Worm (Caenorhabditis elegans) whole organism, young adult: ENCODE measurements around the gene T03F6.3.

Source experiments
- B0261.1 ChIP-seq: sonication (generic microtip); optimal IDR thresholded peaks from 2 replicates; lab custom pipeline; 2016; ENCODE audit warnings: mild to moderate bottlenecking, missing genetic modification characterization, moderate library complexity, missing compliant biosample characterization
- B0336.3 ChIP-seq: fragments of 200-800 bp; sonication (Bioruptor generic); IDR thresholded peaks from 2 replicates; pipeline ENCODE4 v1.3.6; 2022; ENCODE audit warnings: missing genetic modification characterization, missing compliant biosample characterization
- C06A6.2 ChIP-seq: fragments of 200-800 bp; sonication (Bioruptor generic); conservative IDR thresholded peaks from 2 replicates; pipeline ENCODE4 v1.3.6; 2022; ENCODE audit warnings: missing genetic modification characterization, missing compliant biosample characterization
- D2030.7 ChIP-seq: fragments of 200-800 bp; sonication (Bioruptor generic); IDR thresholded peaks from 2 replicates; pipeline ENCODE4 v1.3.6; 2022; ENCODE audit warnings: missing genetic modification reagents, missing genetic modification characterization, missing compliant biosample characterization
- F23B12.7 ChIP-seq: sonication (generic microtip); optimal IDR thresholded peaks from 2 replicates; lab custom pipeline; 2017; ENCODE audit warnings: missing genetic modification characterization, mild to moderate bottlenecking, missing compliant biosample characterization, antibody characterized with exemption, moderate library complexity; ENCODE audit not compliant: insufficient read depth
- F55B11.4 ChIP-seq: sonication (generic microtip); optimal IDR thresholded peaks from 2 replicates; lab custom pipeline; 2016; ENCODE audit warnings: missing compliant biosample characterization, missing genetic modification characterization, borderline replicate concordance; ENCODE audit not compliant: insufficient read depth
- K12H6.12 ChIP-seq: fragments of 200-800 bp; sonication (Bioruptor generic); optimal IDR thresholded peaks from 2 replicates; lab custom pipeline; 2018; ENCODE audit warnings: mild to moderate bottlenecking, missing genetic modification characterization, missing compliant biosample characterization
- T07F8.4 ChIP-seq: sonication (generic microtip); optimal IDR thresholded peaks from 2 replicates; lab custom pipeline; 2016; ENCODE audit warnings: mild to moderate bottlenecking, missing genetic modification characterization, moderate library complexity, missing compliant biosample characterization
- T26A5.8 ChIP-seq: sonication (generic microtip); optimal IDR thresholded peaks from 2 replicates; lab custom pipeline; 2016; ENCODE audit warnings: missing genetic modification characterization, missing compliant biosample characterization
- ZK185.1 ChIP-seq: sonication (generic microtip); optimal IDR thresholded peaks from 2 replicates; lab custom pipeline; 2016; ENCODE audit warnings: mild to moderate bottlenecking, missing genetic modification characterization, missing compliant biosample characterization; ENCODE audit not compliant: poor library complexity, severe bottlenecking
- akir-1 ChIP-seq: fragments of 200-800 bp; sonication (Bioruptor generic); optimal IDR thresholded peaks from 2 replicates; lab custom pipeline; 2018; ENCODE audit warnings: mild to moderate bottlenecking, missing genetic modification characterization, moderate library complexity, missing compliant biosample characterization
- aptf-2 ChIP-seq: fragments of 200-800 bp; sonication (Bioruptor generic); conservative IDR thresholded peaks from 2 replicates; pipeline ENCODE4 v1.3.6; 2022; ENCODE audit warnings: missing genetic modification reagents, missing genetic modification characterization, missing compliant biosample characterization
- aptf-3 ChIP-seq: fragments of 200-800 bp; sonication (Bioruptor generic); IDR thresholded peaks from 2 replicates; pipeline ENCODE4 v1.3.6; 2022; ENCODE audit warnings: missing genetic modification characterization, missing compliant biosample characterization
- atf-7 ChIP-seq: sonication (generic microtip); optimal IDR thresholded peaks from 2 replicates; lab custom pipeline; 2017; ENCODE audit warnings: mild to moderate bottlenecking, missing genetic modification characterization, missing compliant biosample characterization
- attf-3 ChIP-seq: fragments of 200-800 bp; sonication (Bioruptor generic); conservative IDR thresholded peaks from 2 replicates; pipeline ENCODE4 v1.3.6; 2022; ENCODE audit warnings: missing genetic modification reagents, missing genetic modification characterization, missing compliant biosample characterization
- attf-5 ChIP-seq: fragments of 200-800 bp; sonication (Bioruptor generic); optimal IDR thresholded peaks from 2 replicates; lab custom pipeline; 2018; ENCODE audit warnings: mild to moderate bottlenecking, missing genetic modification characterization, missing compliant biosample characterization
- bed-1 ChIP-seq: fragments of 200-800 bp; sonication (Bioruptor generic); IDR thresholded peaks from 2 replicates; pipeline ENCODE4 v1.3.6; 2022; ENCODE audit warnings: missing genetic modification reagents, missing genetic modification characterization, missing compliant biosample characterization
- bed-2 ChIP-seq: fragments of 200-800 bp; sonication (Bioruptor generic); IDR thresholded peaks from 2 replicates; pipeline ENCODE4 v1.3.6; 2022; ENCODE audit warnings: missing genetic modification reagents, missing genetic modification characterization, missing compliant biosample characterization
- ccch-3 ChIP-seq: fragments of 200-800 bp; sonication (Bioruptor generic); optimal IDR thresholded peaks from 2 replicates; lab custom pipeline; 2018; ENCODE audit warnings: mild to moderate bottlenecking, missing genetic modification characterization, missing compliant biosample characterization
- cebp-2 ChIP-seq: fragments of 200-800 bp; sonication (Bioruptor generic); IDR thresholded peaks from 2 replicates; pipeline ENCODE4 v1.3.6; 2022; ENCODE audit warnings: missing genetic modification characterization, missing compliant biosample characterization
- ceh-58 ChIP-seq: fragments of 200-800 bp; sonication (Bioruptor generic); IDR thresholded peaks from 2 replicates; pipeline ENCODE4 v1.3.6; 2022; ENCODE audit warnings: missing genetic modification characterization, missing compliant biosample characterization
- ceh-79 ChIP-seq: sonication (generic microtip); optimal IDR thresholded peaks from 2 replicates; lab custom pipeline; 2017; ENCODE audit warnings: mild to moderate bottlenecking, missing genetic modification characterization, missing compliant biosample characterization
- die-1 ChIP-seq: sonication (generic microtip); optimal IDR thresholded peaks from 2 replicates; lab custom pipeline; 2016; ENCODE audit warnings: missing genotype, mild to moderate bottlenecking, missing genetic modification characterization, missing compliant biosample characterization
- dox-1 ChIP-seq: fragments of 200-800 bp; sonication (Bioruptor generic); IDR thresholded peaks from 2 replicates; pipeline ENCODE4 v1.3.6; 2022; ENCODE audit warnings: missing genetic modification reagents, missing genetic modification characterization, missing compliant biosample characterization
- dpl-1 ChIP-seq: fragments of 150-350 bp; optimal IDR thresholded peaks from 2 replicates; lab custom pipeline; 2014; ENCODE audit warnings: missing biosample characterization, missing genetic modification reagents, missing genetic modification characterization
- efl-1 ChIP-seq: fragments of 150-350 bp; optimal IDR thresholded peaks from 2 replicates; lab custom pipeline; 2014; ENCODE audit warnings: missing biosample characterization, missing genetic modification reagents, missing genetic modification characterization
- egrh-3 ChIP-seq: fragments of 200-800 bp; sonication (Bioruptor generic); IDR thresholded peaks from 2 replicates; pipeline ENCODE4 v1.3.6; 2022; ENCODE audit warnings: missing genetic modification reagents, missing genetic modification characterization, missing compliant biosample characterization
- ekl-4 ChIP-seq: fragments of 200-800 bp; sonication (Bioruptor generic); IDR thresholded peaks from 2 replicates; pipeline ENCODE4 v1.3.6; 2022; ENCODE audit warnings: missing genetic modification reagents, missing genetic modification characterization, missing compliant biosample characterization
- him-1 ChIP-seq: sonication (generic microtip); optimal IDR thresholded peaks from 2 replicates; lab custom pipeline; 2016; ENCODE audit warnings: missing genotype, missing genetic modification reagents, missing genetic modification characterization, missing compliant biosample characterization
- hmg-1.2 ChIP-seq: fragments of 200-800 bp; sonication (Bioruptor generic); IDR thresholded peaks from 2 replicates; pipeline ENCODE4 v1.3.6; 2022; ENCODE audit warnings: missing genetic modification reagents, missing genetic modification characterization, missing compliant biosample characterization
- hmg-20 ChIP-seq: fragments of 200-800 bp; sonication (Bioruptor generic); IDR thresholded peaks from 2 replicates; pipeline ENCODE4 v1.3.6; 2022; ENCODE audit warnings: missing genetic modification reagents, missing genetic modification characterization, missing compliant biosample characterization
- lag-1 ChIP-seq: fragments of 200-800 bp; sonication (Bioruptor generic); IDR thresholded peaks from 2 replicates; pipeline ENCODE4 v1.3.6; 2022; ENCODE audit warnings: missing genetic modification reagents, missing genetic modification characterization, missing compliant biosample characterization
- lin-26 ChIP-seq: fragments of 200-800 bp; sonication (Bioruptor generic); IDR thresholded peaks from 2 replicates; pipeline ENCODE4 v1.3.6; 2022; ENCODE audit warnings: missing genetic modification reagents, missing genetic modification characterization, missing compliant biosample characterization
- lin-54 ChIP-seq: fragments of 200-800 bp; sonication (Bioruptor generic); optimal IDR thresholded peaks from 2 replicates; lab custom pipeline; 2018; ENCODE audit warnings: mild to moderate bottlenecking, missing genetic modification characterization, missing compliant biosample characterization
- lsl-1 ChIP-seq: fragments of 200-800 bp; sonication (Bioruptor generic); optimal IDR thresholded peaks from 2 replicates; lab custom pipeline; 2018; ENCODE audit warnings: mild to moderate bottlenecking, missing genetic modification characterization, moderate library complexity, missing compliant biosample characterization
- madf-3 ChIP-seq: fragments of 200-800 bp; sonication (Bioruptor generic); IDR thresholded peaks from 2 replicates; pipeline ENCODE4 v1.3.6; 2022; ENCODE audit warnings: missing genetic modification reagents, missing genetic modification characterization, missing compliant biosample characterization
- madf-6 ChIP-seq: fragments of 200-800 bp; sonication (Bioruptor generic); IDR thresholded peaks from 2 replicates; pipeline ENCODE4 v1.3.6; 2022; ENCODE audit warnings: missing genetic modification reagents, missing genetic modification characterization, missing compliant biosample characterization
- nhr-120 ChIP-seq: fragments of 200-800 bp; sonication (Bioruptor generic); IDR thresholded peaks from 2 replicates; pipeline ENCODE4 v1.3.6; 2022; ENCODE audit warnings: missing genetic modification characterization, missing compliant biosample characterization
- nhr-179 ChIP-seq: sonication (generic microtip); optimal IDR thresholded peaks from 2 replicates; lab custom pipeline; 2016; ENCODE audit warnings: mild to moderate bottlenecking, missing genetic modification characterization, missing compliant biosample characterization
- nhr-80 ChIP-seq: sonication (generic microtip); optimal IDR thresholded peaks from 2 replicates; lab custom pipeline; 2016; ENCODE audit warnings: missing genetic modification characterization, missing compliant biosample characterization
- nhr-90 ChIP-seq: sonication (generic microtip); optimal IDR thresholded peaks from 2 replicates; lab custom pipeline; 2016; ENCODE audit warnings: missing genotype, mild to moderate bottlenecking, missing genetic modification characterization, missing compliant biosample characterization
- pbrm-1 ChIP-seq: fragments of 200-800 bp; sonication (Bioruptor generic); IDR thresholded peaks from 2 replicates; pipeline ENCODE4 v1.3.6; 2022; ENCODE audit warnings: missing genetic modification reagents, missing genetic modification characterization, missing compliant biosample characterization
- rcor-1 ChIP-seq: fragments of 200-800 bp; sonication (Bioruptor generic); IDR thresholded peaks from 2 replicates; pipeline ENCODE4 v1.3.6; 2022; ENCODE audit warnings: missing genetic modification reagents, missing genetic modification characterization, missing compliant biosample characterization
- repo-1 ChIP-seq: sonication (generic microtip); optimal IDR thresholded peaks from 2 replicates; lab custom pipeline; 2017; ENCODE audit warnings: mild to moderate bottlenecking, missing genetic modification characterization, missing compliant biosample characterization
- sea-2 ChIP-seq: fragments of 200-800 bp; sonication (Bioruptor generic); IDR thresholded peaks from 2 replicates; pipeline ENCODE4 v1.3.6; 2022; ENCODE audit warnings: missing genetic modification characterization, missing compliant biosample characterization
- snpc-4 ChIP-seq, 5 experiments: fragments of 150-350 bp in 1 of 5; sonication (generic microtip) in 4 of 5; optimal IDR thresholded peaks; 2 replicates each; lab custom pipeline; 2014 to 2018; ENCODE audit warnings: missing genetic modification characterization in 5 of 5, missing biosample characterization in 3 of 5, antibody characterized with exemption in 2 of 5, mild to moderate bottlenecking in 2 of 5, missing compliant biosample characterization in 2 of 5, missing genotype in 2 of 5, moderate library complexity in 2 of 5, missing genetic modification reagents in 1 of 5
- unc-62 ChIP-seq: fragments of 150-350 bp; optimal IDR thresholded peaks from 2 replicates; lab custom pipeline; 2014; ENCODE audit warnings: missing biosample characterization, missing genetic modification reagents, missing genetic modification characterization
- zfh-2 ChIP-seq: fragments of 200-800 bp; sonication (Bioruptor generic); conservative IDR thresholded peaks from 2 replicates; pipeline ENCODE4 v1.3.6; 2022; ENCODE audit warnings: missing genetic modification reagents, missing genetic modification characterization, missing compliant biosample characterization
- ztf-22 ChIP-seq: fragments of 200-800 bp; sonication (Bioruptor generic); optimal IDR thresholded peaks from 2 replicates; lab custom pipeline; 2018; ENCODE audit warnings: mild to moderate bottlenecking, missing genetic modification characterization, moderate library complexity, missing compliant biosample characterization

The T03F6.3 gene

DNA sequence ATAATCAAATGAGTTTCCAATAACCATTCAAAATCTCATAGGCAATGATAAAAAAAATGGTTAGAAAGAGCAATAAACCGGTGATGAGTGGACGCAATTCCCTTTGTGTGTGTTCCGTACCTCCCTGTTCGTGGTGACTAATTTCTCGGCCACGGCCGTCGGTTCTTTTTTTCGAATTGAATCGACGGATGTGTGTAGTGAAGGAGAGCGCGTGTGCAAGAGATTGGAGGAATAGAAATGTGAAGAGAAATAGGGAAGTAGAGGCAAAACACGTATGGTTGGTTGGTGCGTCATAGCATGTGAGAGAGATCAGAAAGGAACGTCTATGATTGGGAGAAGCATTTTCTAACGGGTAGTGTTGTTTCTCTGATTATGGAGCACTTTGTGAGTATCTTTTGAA is 29.3 kb upstream of the T03F6.3 start:
- TF ChIP-seq lin-54 = no peak
- TF ChIP-seq madf-3 = no peak
- TF ChIP-seq bed-2 = no peak
- no peak for TF ChIP-seq F55B11.4 (tag; lab: Kevin White, UChicago)
- TF ChIP-seq nhr-80 (tag; lab: Kevin White, UChicago) = peak; percentile 60
- peak; percentile 67 for TF ChIP-seq attf-5 (GFP tag; lab: Kevin White, UChicago)
- TF ChIP-seq sea-2 (GFP tag; lab: Robert Waterston, UW) = no peak
- no peak for TF ChIP-seq ztf-22 (GFP tag; lab: Kevin White, UChicago)
- no peak for TF ChIP-seq efl-1 (GFP tag; lab: Kevin White, UChicago)
- no peak for TF ChIP-seq nhr-90 (tag; lab: Kevin White, UChicago)
- peak; percentile 40 for TF ChIP-seq K12H6.12 (tag; lab: Kevin White, UChicago)
- no peak for TF ChIP-seq atf-7 (tag; lab: Kevin White, UChicago)
- no peak for TF ChIP-seq T07F8.4
- no peak for TF ChIP-seq attf-3 (GFP tag; lab: Robert Waterston, UW)
- no peak for TF ChIP-seq cebp-2 (GFP tag; lab: Robert Waterston, UW)
- no peak for TF ChIP-seq aptf-2 (GFP tag; lab: Robert Waterston, UW)
- TF ChIP-seq lin-26 = no peak
- TF ChIP-seq bed-1 = no peak
- no peak for TF ChIP-seq madf-6 (GFP tag; lab: Robert Waterston, UW)
- TF ChIP-seq lsl-1 (GFP tag; lab: Kevin White, UChicago) = no peak
- no peak for TF ChIP-seq die-1
- TF ChIP-seq hmg-1.2 (GFP tag; lab: Robert Waterston, UW) = peak; percentile 10; the same call in 1 of the 2 replicates
- TF ChIP-seq B0336.3 = no peak
- TF ChIP-seq rcor-1 (GFP tag; lab: Robert Waterston, UW) = no peak
- no peak for TF ChIP-seq T26A5.8 (tag; lab: Kevin White, UChicago)
- no peak for TF ChIP-seq him-1
- TF ChIP-seq F23B12.7 (tag; lab: Kevin White, UChicago) = peak; percentile 41
- no peak for TF ChIP-seq dpl-1 (GFP tag; lab: Kevin White, UChicago)
- no peak for TF ChIP-seq D2030.7
- TF ChIP-seq pbrm-1 (GFP tag; lab: Robert Waterston, UW) = no peak
- TF ChIP-seq snpc-4 (GFP tag; optimal IDR thresholded peaks at IDR 0.05; lab: Kevin White, UChicago) = no peak
- no peak for TF ChIP-seq snpc-4 (tag; optimal IDR thresholded peaks at IDR 0.05; lab: Kevin White, UChicago)

DNA sequence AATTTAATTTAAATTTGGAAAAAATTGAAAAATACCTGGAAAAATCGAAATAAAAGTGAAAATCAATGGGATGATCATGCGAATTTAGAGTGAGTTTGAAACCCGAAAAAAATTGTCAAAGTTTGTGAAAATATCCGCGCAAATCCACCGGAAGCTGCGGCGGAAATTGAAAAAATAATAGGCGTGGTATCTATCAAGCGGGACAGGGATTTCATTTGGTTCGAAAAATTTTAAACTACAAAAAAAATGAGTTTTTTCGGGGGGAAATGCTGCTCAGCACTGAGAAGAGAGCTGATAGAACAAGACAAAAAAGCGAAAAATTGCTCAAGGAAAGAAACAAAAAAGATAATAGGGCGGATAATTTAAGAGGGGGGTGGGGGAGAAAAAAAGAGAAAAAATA is 18.2 kb upstream of the T03F6.3 start, which contains the start of gene T03F6.9:
Gene T03F6.9 (minus strand): TSS at position 101 of the 400 bp plus-strand sequence.
- TF ChIP-seq egrh-3 (GFP tag; lab: Robert Waterston, UW) = no peak
- no peak for TF ChIP-seq dox-1 (GFP tag; lab: Robert Waterston, UW)
- TF ChIP-seq nhr-179 = no peak
- TF ChIP-seq nhr-120 (GFP tag; lab: Robert Waterston, UW) = no peak
- TF ChIP-seq lsl-1 (GFP tag; lab: Kevin White, UChicago) = no peak
- TF ChIP-seq ekl-4 = no peak
- no peak for TF ChIP-seq ccch-3 (GFP tag; lab: Kevin White, UChicago)
- no peak for TF ChIP-seq B0261.1
- no peak for TF ChIP-seq akir-1
- no peak for TF ChIP-seq zfh-2 (GFP tag; lab: Robert Waterston, UW)
- TF ChIP-seq hmg-20 (GFP tag; lab: Robert Waterston, UW) = no peak
- TF ChIP-seq ceh-79 (tag; lab: Kevin White, UChicago) = no peak
- TF ChIP-seq unc-62 = no peak
- TF ChIP-seq ZK185.1 (tag; lab: Kevin White, UChicago) = no peak
- no peak for TF ChIP-seq lag-1 (GFP tag; lab: Robert Waterston, UW)
- no peak for TF ChIP-seq aptf-3 (GFP tag; lab: Robert Waterston, UW)
- no peak for TF ChIP-seq C06A6.2
- no peak for TF ChIP-seq ceh-58
- no peak for TF ChIP-seq repo-1 (tag; lab: Kevin White, UChicago)
- TF ChIP-seq, all 124 proteins: peak for 0
